Fruit fly (Drosophila melanogaster): ENCODE results near the gene CG5001.
A peak's percentile ranks its signal among the peaks of the same experiment; 100 is the strongest.

The CG5001 gene

dm6 chr2L:1177522-1177921 is 8.0 kb upstream of the CG5001 start, which contains the start of gene CG4896 (continued):
- TF ChIP-seq ara (GFP tag; IDR thresholded peaks at IDR 0.05): no peak
- no peak for TF ChIP-seq pan (optimal IDR thresholded peaks at IDR 0.05)
- no peak for TF ChIP-seq pan (GFP tag; optimal IDR thresholded peaks at IDR 0.05 in 1 of 2, IDR thresholded peaks at IDR 0.05 in 1 of 2)
- no peak for TF ChIP-seq NfI (GFP tag; optimal IDR thresholded peaks at IDR 0.05)
- peak; percentile 51 for TF ChIP-seq Ets97D (GFP tag; optimal IDR thresholded peaks at IDR 0.05)
- TF ChIP-seq CG11085 (GFP tag; IDR thresholded peaks at IDR 0.05): no peak
- peak; percentile 29 for TF ChIP-seq Sin3A (optimal IDR thresholded peaks at IDR 0.05)
- peak; percentile 26; the same call in 1 of the 2 replicates for TF ChIP-seq tna (GFP tag; IDR thresholded peaks at IDR 0.05; ENCODE audit: partially characterized antibody)
- TF ChIP-seq Asciz (GFP tag; optimal IDR thresholded peaks at IDR 0.05): no peak
- TF ChIP-seq CG2129 (GFP tag; IDR thresholded peaks at IDR 0.05; ENCODE audit: partially characterized antibody): no peak
- TF ChIP-seq Dll (GFP tag; IDR thresholded peaks at IDR 0.05; ENCODE audit: partially characterized antibody): peak; percentile 61; the same call in 3 of the 4 replicates
- TF ChIP-seq pita (GFP tag; optimal IDR thresholded peaks at IDR 0.05): no peak
- no peak for TF ChIP-seq ATbp (GFP tag; optimal IDR thresholded peaks at IDR 0.05)
- no peak for TF ChIP-seq CG18619 (GFP tag; optimal IDR thresholded peaks at IDR 0.05)
- no peak for TF ChIP-seq sqz (GFP tag; optimal IDR thresholded peaks at IDR 0.05)
- no peak for TF ChIP-seq CG10979 (tag; optimal IDR thresholded peaks at IDR 0.05)
- TF ChIP-seq Dip3 (GFP tag; optimal IDR thresholded peaks at IDR 0.05): no peak
- TF ChIP-seq Chrac-16 (GFP tag; optimal IDR thresholded peaks at IDR 0.05): no peak
- TF ChIP-seq CG14965 (GFP tag; optimal IDR thresholded peaks at IDR 0.05; ENCODE audit: borderline replicate concordance): no peak
- no peak for TF ChIP-seq nerfin-1 (tag; optimal IDR thresholded peaks at IDR 0.05)
- TF ChIP-seq Dref (GFP tag; IDR thresholded peaks at IDR 0.05): peak; percentile 94
- no peak for TF ChIP-seq CkIIα-i1 (GFP tag; IDR thresholded peaks at IDR 0.05)
- no peak for TF ChIP-seq Fer1 (GFP tag; optimal IDR thresholded peaks at IDR 0.05)
- no peak for TF ChIP-seq CG10565 (GFP tag; optimal IDR thresholded peaks at IDR 0.05)
- no peak for TF ChIP-seq br (optimal IDR thresholded peaks at IDR 0.05)
- no peak for TF ChIP-seq CG30403 (GFP tag; optimal IDR thresholded peaks at IDR 0.05)
- TF ChIP-seq run (tag; optimal IDR thresholded peaks at IDR 0.05): no peak
- no peak for TF ChIP-seq CG3407 (GFP tag; optimal IDR thresholded peaks at IDR 0.05)
- no peak for TF ChIP-seq Pdp1 (GFP tag; optimal IDR thresholded peaks at IDR 0.05)
- no peak for TF ChIP-seq CG1529 (GFP tag; optimal IDR thresholded peaks at IDR 0.05)
- no peak for TF ChIP-seq gt (GFP tag; IDR thresholded peaks at IDR 0.05)
- TF ChIP-seq HLH3B (GFP tag; IDR thresholded peaks at IDR 0.05): no peak
- TF ChIP-seq CG8388 (GFP tag; optimal IDR thresholded peaks at IDR 0.05): no peak
- no peak for TF ChIP-seq ham (GFP tag; IDR thresholded peaks at IDR 0.05)
- no peak for TF ChIP-seq CG18011 (GFP tag; optimal IDR thresholded peaks at IDR 0.05)
- no peak for TF ChIP-seq CG17361 (GFP tag; IDR thresholded peaks at IDR 0.05)
- peak; percentile 90 for TF ChIP-seq CG7928 (GFP tag; optimal IDR thresholded peaks at IDR 0.05)
- TF ChIP-seq Neu2 (GFP tag; optimal IDR thresholded peaks at IDR 0.05; ENCODE audit: borderline replicate concordance): no peak
- TF ChIP-seq CG13123 (GFP tag; optimal IDR thresholded peaks at IDR 0.05): no peak
- TF ChIP-seq CG6272 (GFP tag; IDR thresholded peaks at IDR 0.05): no peak
- TF ChIP-seq jumu (GFP tag; optimal IDR thresholded peaks at IDR 0.05): no peak
- TF ChIP-seq dpn (GFP tag; optimal IDR thresholded peaks at IDR 0.05): peak; percentile 5 to 7
- no peak for TF ChIP-seq CG18262 (tag; optimal IDR thresholded peaks at IDR 0.05)
- TF ChIP-seq Dad (GFP tag; optimal IDR thresholded peaks at IDR 0.05): no peak
- no peak for TF ChIP-seq cas (GFP tag; IDR thresholded peaks at IDR 0.05)
- TF ChIP-seq CG15696 (tag; optimal IDR thresholded peaks at IDR 0.05): no peak
- TF ChIP-seq fd102C (GFP tag; optimal IDR thresholded peaks at IDR 0.05): no peak
- no peak for TF ChIP-seq CG15601 (tag; optimal IDR thresholded peaks at IDR 0.05)
- no peak for TF ChIP-seq Max (GFP tag; optimal IDR thresholded peaks at IDR 0.05)
- no peak for TF ChIP-seq Ravus (GFP tag; IDR thresholded peaks at IDR 0.05)
- TF ChIP-seq CG33557 (GFP tag; optimal IDR thresholded peaks at IDR 0.05): no peak
- TF ChIP-seq CG17912 (GFP tag; optimal IDR thresholded peaks at IDR 0.05): no peak

Measured in whole organism, embryonic.